Fruit fly (Drosophila melanogaster) whole organism, wandering third instar larva: ENCODE data around the gene CG13737.

Experiments
- Dfd ChIP-seq: fragments of >200 bp; optimal IDR thresholded peaks from 2 replicates; lab custom pipeline; 2017; ENCODE audit warnings: missing biosample characterization, missing genetic modification characterization
- Hnf4 ChIP-seq: fragments of 200-800 bp; sonication (Bioruptor generic); optimal IDR thresholded peaks from 2 replicates; lab custom pipeline; 2016; ENCODE audit warnings: missing biosample characterization, mild to moderate bottlenecking, missing genetic modification characterization
- N ChIP-seq: fragments of >200 bp; optimal IDR thresholded peaks from 2 replicates; lab custom pipeline; 2018; ENCODE audit warnings: missing biosample characterization, missing external identifiers, missing genetic modification characterization
- OdsH ChIP-seq: fragments of 200-800 bp; sonication (Bioruptor generic); optimal IDR thresholded peaks from 2 replicates; lab custom pipeline; 2016; ENCODE audit warnings: missing biosample characterization, mild to moderate bottlenecking, missing genetic modification characterization
- Sp1 ChIP-seq: fragments of 200-800 bp; sonication (Bioruptor generic); optimal IDR thresholded peaks from 3 replicates; lab custom pipeline; 2019; ENCODE audit warnings: missing biosample characterization, mild to moderate bottlenecking, missing genetic modification characterization, moderate library complexity
- dmrt93B ChIP-seq: fragments of 200-800 bp; sonication (Bioruptor generic); optimal IDR thresholded peaks from 2 replicates; lab custom pipeline; 2018; ENCODE audit warnings: missing biosample characterization, mild to moderate bottlenecking, missing genetic modification characterization
- dsf ChIP-seq: sonication (Bioruptor generic); optimal IDR thresholded peaks from 2 replicates; lab custom pipeline; 2016; ENCODE audit warnings: missing biosample characterization, missing genetic modification characterization, borderline replicate concordance
- ey ChIP-seq: fragments of 200-800 bp; sonication (Bioruptor generic); optimal IDR thresholded peaks from 2 replicates; lab custom pipeline; 2016; ENCODE audit warnings: missing biosample characterization, missing genetic modification characterization
- h ChIP-seq: fragments of 200-800 bp; sonication (Bioruptor generic); optimal IDR thresholded peaks from 3 replicates; lab custom pipeline; 2016; ENCODE audit warnings: missing biosample characterization, mild to moderate bottlenecking, missing genetic modification characterization
- pan ChIP-seq: fragments of >200 bp; optimal IDR thresholded peaks from 2 replicates; lab custom pipeline; 2017
- psq ChIP-seq: fragments of 200-800 bp; sonication (Bioruptor generic); optimal IDR thresholded peaks from 3 replicates; lab custom pipeline; 2017; ENCODE audit warnings: missing biosample characterization, mild to moderate bottlenecking, missing genetic modification characterization, moderate library complexity

- TF ChIP-seq Hnf4 (GFP tag; lab: Kevin White, UChicago) (no peak), Dfd (GFP tag; lab: Kevin White, UChicago) (no peak), OdsH (no peak), psq (no peak), dmrt93B (GFP tag; lab: Kevin White, UChicago) (no peak), dsf (GFP tag; lab: Kevin White, UChicago) (no peak), pan (lab: Kevin White, UChicago) (no peak), ey (GFP tag; lab: Kevin White, UChicago) (no peak), N (GFP tag; lab: Kevin White, UChicago) (no peak), h (GFP tag; lab: Kevin White, UChicago) (no peak), Sp1 (GFP tag; lab: Kevin White, UChicago) (no peak)
Measured at dm6 chr3L:13863365-13863775, 15.4 kb upstream of the CG13737 start.
